Fruit fly (Drosophila melanogaster): ENCODE data around the gene CG3618.
A peak's percentile ranks its signal among the peaks of the same experiment; 100 is the strongest.

The CG3618 gene

DNA sequence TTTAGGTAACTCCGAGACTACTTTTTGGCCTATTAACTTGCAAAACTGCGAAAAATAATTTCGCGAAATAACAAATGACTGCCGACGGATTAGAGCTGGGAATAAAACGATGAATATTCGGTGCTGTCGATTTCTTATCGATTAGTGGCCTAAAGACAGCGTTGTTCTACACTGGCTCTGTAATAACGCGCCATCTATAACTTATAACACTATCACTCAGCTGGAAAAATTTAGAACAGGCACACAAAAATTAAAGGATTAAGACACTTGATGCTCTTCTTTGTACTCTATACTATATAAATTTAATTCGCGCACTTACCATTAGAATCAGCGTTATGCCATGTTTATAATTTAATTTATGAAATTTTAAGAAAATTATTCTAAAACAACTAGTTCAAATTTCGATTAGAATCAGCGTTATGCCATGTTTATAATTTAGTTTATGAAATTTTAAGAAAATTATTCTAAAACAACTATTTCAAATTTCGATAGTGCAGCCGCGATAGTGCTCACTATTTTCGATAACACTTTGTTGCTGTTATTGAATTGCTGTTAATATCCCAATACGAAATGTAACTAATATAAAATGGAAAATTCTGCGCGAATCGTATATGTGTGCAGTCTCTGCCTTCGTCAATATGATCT, 25.7 kb upstream of the CG3618 start, which contains the start of the genes CSN3 and CG11456 (continued):
- TF ChIP-seq CG2129 (GFP tag; IDR thresholded peaks at IDR 0.05; ENCODE audit: partially characterized antibody): 0 out of 2 replicates have a peak, but pooled peaks have one; percentile 6
- peak; percentile 82 for TF ChIP-seq rib (GFP tag; IDR thresholded peaks at IDR 0.05)
- peak; percentile 44; the same call in 1 of the 2 replicates for TF ChIP-seq Taf1 (GFP tag; IDR thresholded peaks at IDR 0.05)
- peak; percentile 65 for TF ChIP-seq CG15514 (GFP tag; optimal IDR thresholded peaks at IDR 0.05)
- peak; percentile 43 for TF ChIP-seq Camta (GFP tag; optimal IDR thresholded peaks at IDR 0.05)
- TF ChIP-seq Med (GFP tag): no peak
- peak; percentile 86 for TF ChIP-seq pzg (GFP tag; optimal IDR thresholded peaks at IDR 0.05)
- peak; percentile 59 for TF ChIP-seq fu2 (GFP tag; optimal IDR thresholded peaks at IDR 0.05)
- TF ChIP-seq Eip74EF (GFP tag; optimal IDR thresholded peaks at IDR 0.05): no peak
- peak; percentile 26 for TF ChIP-seq CG18764 (GFP tag; optimal IDR thresholded peaks at IDR 0.05)
- peak; percentile 67 for TF ChIP-seq slbo (GFP tag; IDR thresholded peaks at IDR 0.05)
- no peak for TF ChIP-seq cg (GFP tag; optimal IDR thresholded peaks at IDR 0.05)
- peak; percentile 49 for TF ChIP-seq Bteb2 (GFP tag; optimal IDR thresholded peaks at IDR 0.05)
- TF ChIP-seq bab2 (GFP tag; optimal IDR thresholded peaks at IDR 0.05): peak; percentile 43
- peak; percentile 52 for TF ChIP-seq nmo (GFP tag; optimal IDR thresholded peaks at IDR 0.05)
- TF ChIP-seq H2.0 (GFP tag; IDR thresholded peaks at IDR 0.05): peak; percentile 45; the same call in 1 of the 2 replicates
- TF ChIP-seq CG9727 (GFP tag; optimal IDR thresholded peaks at IDR 0.05): peak; percentile 4
- peak; percentile 38; the same call in 2 of the 3 replicates for TF ChIP-seq zen2 (GFP tag; IDR thresholded peaks at IDR 0.05; ENCODE audit: partially characterized antibody)
- TF ChIP-seq CG1792 (GFP tag; optimal IDR thresholded peaks at IDR 0.05): peak; percentile 24
- no peak for TF ChIP-seq klu (GFP tag; IDR thresholded peaks at IDR 0.05)
- peak; percentile 61; the same call in 1 of the 3 replicates for TF ChIP-seq ken (GFP tag; IDR thresholded peaks at IDR 0.05)
- TF ChIP-seq ind (GFP tag; optimal IDR thresholded peaks at IDR 0.05): peak; percentile 56
- no peak for TF ChIP-seq so (GFP tag; IDR thresholded peaks at IDR 0.05)
- peak; percentile 45; the same call in 1 of the 2 replicates for TF ChIP-seq ranshi (GFP tag; IDR thresholded peaks at IDR 0.05)
- peak; percentile 46 for TF ChIP-seq CG30020 (tag; optimal IDR thresholded peaks at IDR 0.05)
- TF ChIP-seq crp (GFP tag; optimal IDR thresholded peaks at IDR 0.05): peak in 1 of 2 experiments; percentile 80
- TF ChIP-seq btn (GFP tag; optimal IDR thresholded peaks at IDR 0.05): no peak
- peak; percentile 30 for TF ChIP-seq nau (GFP tag; optimal IDR thresholded peaks at IDR 0.05)
- no peak for TF ChIP-seq sd (tag; optimal IDR thresholded peaks at IDR 0.05)
- peak; percentile 57; the same call in 2 of the 3 replicates for TF ChIP-seq vnd (GFP tag; IDR thresholded peaks at IDR 0.05; ENCODE audit: partially characterized antibody)
- TF ChIP-seq scrt (GFP tag; optimal IDR thresholded peaks at IDR 0.05): peak; percentile 43
- TF ChIP-seq CG7963 (GFP tag; IDR thresholded peaks at IDR 0.05; ENCODE audit: partially characterized antibody): peak; percentile 72
- peak; percentile 55 for TF ChIP-seq Antp (GFP tag; optimal IDR thresholded peaks at IDR 0.05)
- peak; percentile 21 for TF ChIP-seq gfzf (GFP tag; optimal IDR thresholded peaks at IDR 0.05)
- peak; percentile 62 for TF ChIP-seq tin (GFP tag; optimal IDR thresholded peaks at IDR 0.05)
- TF ChIP-seq mld (GFP tag; IDR thresholded peaks at IDR 0.05; ENCODE audit: partially characterized antibody): peak; percentile 23; the same call in 1 of the 3 replicates
- TF ChIP-seq lmd (GFP tag; IDR thresholded peaks at IDR 0.05): peak; percentile 54
- no peak for TF ChIP-seq en (GFP tag; optimal IDR thresholded peaks at IDR 0.05)
- no peak for TF ChIP-seq zen (tag; optimal IDR thresholded peaks at IDR 0.05)
- TF ChIP-seq CG17359 (tag; optimal IDR thresholded peaks at IDR 0.05): peak; percentile 26
- no peak for TF ChIP-seq CG12104 (GFP tag; optimal IDR thresholded peaks at IDR 0.05)
- peak; percentile 59 for TF ChIP-seq CG7786 (GFP tag; optimal IDR thresholded peaks at IDR 0.05)
- peak; percentile 6 for TF ChIP-seq Bdp1 (GFP tag; optimal IDR thresholded peaks at IDR 0.05)
- peak; percentile 48 for TF ChIP-seq CG13624 (GFP tag; optimal IDR thresholded peaks at IDR 0.05)
- no peak for TF ChIP-seq fd96Cb (tag; optimal IDR thresholded peaks at IDR 0.05)
- TF ChIP-seq Dbx (GFP tag; IDR thresholded peaks at IDR 0.05): peak; percentile 67; the same call in 2 of the 3 replicates
- peak; percentile 46; the same call in 2 of the 3 replicates for TF ChIP-seq CG14860 (GFP tag; IDR thresholded peaks at IDR 0.05; ENCODE audit: partially characterized antibody)
- TF ChIP-seq gt (GFP tag; IDR thresholded peaks at IDR 0.05): no peak

Measured in whole organism, embryonic.